Worm (Caenorhabditis elegans) whole organism, L4 larva: ENCODE data around the gene micu-1.

Experiments
- F37D6.2 ChIP-seq: sonication (generic microtip); optimal IDR thresholded peaks from 2 replicates; lab custom pipeline; 2016; ENCODE audit warnings: mild to moderate bottlenecking, missing genetic modification characterization, missing compliant biosample characterization
- unc-39 ChIP-seq: sonication (generic microtip); optimal IDR thresholded peaks from 2 replicates; lab custom pipeline; 2017; ENCODE audit warnings: missing biosample characterization, missing genetic modification characterization

DNA sequence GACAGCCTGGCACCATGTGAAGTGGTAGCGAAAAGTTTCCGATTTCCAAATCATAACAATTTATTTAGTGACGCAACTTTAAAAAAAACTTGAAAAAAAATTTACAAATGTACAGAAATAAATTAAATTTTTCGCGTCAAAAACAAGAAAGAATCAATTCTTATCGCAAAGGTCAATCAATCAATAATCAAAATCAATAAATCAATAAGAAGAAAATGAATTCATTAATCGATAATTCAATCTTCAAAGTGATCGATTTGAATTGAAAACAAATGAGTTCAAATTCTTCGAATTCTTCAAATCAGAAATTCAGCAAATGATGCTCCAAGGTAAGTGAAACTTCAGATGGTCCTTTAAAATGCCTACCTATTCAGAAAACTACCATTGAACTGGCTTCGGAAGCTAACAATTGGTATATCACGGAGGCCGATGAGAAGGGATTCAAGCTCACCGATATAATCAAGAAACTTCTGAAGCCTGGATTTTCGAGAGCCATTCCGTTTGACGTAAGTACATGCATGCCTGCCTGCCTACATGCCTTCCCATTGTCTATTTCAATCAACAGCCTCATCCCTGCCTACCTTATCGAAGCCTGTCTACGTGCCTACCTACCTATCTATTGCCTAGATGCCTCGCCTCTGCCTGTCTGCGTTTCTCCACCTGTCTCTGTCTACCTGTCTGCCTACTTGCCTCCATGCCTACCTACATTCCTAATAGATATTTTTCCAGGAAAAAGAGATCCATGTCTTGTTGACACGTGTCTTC lies 22.3 kb downstream of the micu-1 start:
- TF ChIP-seq F37D6.2 (tag; lab: Kevin White, UChicago) = no peak
- TF ChIP-seq unc-39 (tag; lab: Kevin White, UChicago) = no peak
